Worm (Caenorhabditis elegans) whole organism, dauer: ENCODE data around the gene natc-2.

ENCODE experiments used
- unc-62 ChIP-seq: sonication (generic microtip); optimal IDR thresholded peaks from 2 replicates; lab custom pipeline; 2017; ENCODE audit warnings: missing biosample characterization, missing genetic modification reagents, missing genetic modification characterization

Gene natc-2

DNA sequence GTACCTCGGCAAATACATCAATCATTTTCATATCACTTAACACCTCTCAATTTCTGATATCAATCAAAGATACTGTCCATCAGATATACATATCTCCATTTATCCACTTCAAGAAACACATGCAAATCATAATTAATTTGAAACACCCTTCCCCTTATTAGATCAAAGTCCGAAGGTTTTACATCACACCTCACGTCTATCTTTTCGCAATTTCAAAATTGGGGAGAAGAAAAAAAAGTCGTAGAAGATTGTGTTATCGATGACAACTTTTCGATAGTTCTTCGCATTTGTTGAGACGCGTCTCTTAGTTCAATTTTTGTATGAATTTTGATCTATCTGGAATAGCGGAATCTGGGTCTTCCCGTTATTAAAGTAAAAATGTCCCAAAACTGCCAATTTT, 629 bp upstream of the natc-2 start:
- TF ChIP-seq unc-62 (GFP tag; lab: Kevin White, UChicago) = no peak

DNA sequence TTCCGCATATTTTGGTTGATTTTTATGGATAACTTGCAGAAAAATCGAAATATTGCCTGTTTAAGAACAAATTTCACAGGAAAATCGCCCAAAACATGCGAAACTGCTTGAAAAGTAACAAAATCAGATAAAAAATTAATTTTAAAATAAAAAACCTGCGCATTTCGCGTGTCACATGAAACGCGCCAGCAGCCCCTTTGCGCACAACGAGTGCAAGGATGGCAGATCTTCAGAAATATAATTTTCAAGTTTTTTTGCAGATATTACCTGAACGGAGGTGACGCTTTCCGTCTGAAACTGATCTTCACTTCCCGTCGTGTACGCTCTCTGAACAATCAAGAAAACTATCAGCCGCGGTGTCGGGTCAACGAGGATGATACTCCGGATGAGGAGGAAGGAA, 1.1 kb downstream of the natc-2 start:
- no peak for TF ChIP-seq unc-62 (GFP tag; lab: Kevin White, UChicago)

DNA sequence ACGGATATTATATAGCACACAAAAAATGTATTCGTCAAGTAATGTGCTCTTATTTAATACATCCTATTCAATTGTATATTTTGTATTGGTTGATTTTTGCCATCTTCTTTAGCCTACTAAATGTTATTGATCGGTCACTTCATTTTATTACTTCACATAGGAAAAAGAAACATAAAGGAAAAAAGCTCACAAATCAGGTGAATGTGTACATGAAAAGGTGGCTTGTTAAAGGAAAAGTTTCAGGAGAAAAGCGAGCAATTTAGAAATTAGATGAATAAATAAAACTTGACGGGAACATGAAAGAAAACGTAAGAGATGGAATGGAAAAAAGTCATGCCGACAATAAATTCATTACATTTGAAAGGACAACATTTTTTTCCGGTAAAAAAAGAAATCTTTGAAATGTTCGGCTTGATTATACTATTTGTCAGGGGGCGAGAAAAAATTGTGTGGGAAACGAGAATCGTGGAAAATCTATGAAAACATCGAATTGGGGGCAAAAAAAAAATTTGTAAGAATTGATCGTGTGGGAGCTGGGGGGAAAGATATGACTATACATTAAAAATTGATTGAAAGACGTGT, 1.6 kb downstream of the natc-2 start:
- no peak for TF ChIP-seq unc-62 (GFP tag; lab: Kevin White, UChicago)

DNA sequence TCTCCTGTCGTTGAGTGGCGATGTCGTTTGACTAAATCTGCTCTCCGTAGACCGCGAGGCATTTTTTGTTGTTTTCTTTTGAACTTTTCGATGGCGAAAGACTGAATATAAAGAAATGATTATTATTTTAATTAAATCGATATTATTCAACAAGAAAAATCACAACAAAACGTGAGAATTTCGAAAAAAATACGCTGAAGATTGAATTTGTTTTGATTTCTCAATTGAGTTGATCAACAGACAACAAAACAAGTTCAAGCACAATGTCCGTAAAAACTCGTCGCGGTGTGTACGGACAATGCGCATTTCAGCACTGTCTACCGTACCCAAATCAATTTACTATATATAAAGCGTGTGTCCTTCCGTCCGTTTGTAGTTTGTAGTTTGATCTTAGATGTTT, 4.1 kb downstream of the natc-2 start, which contains the start of gene B0238.9:
TSS of gene B0238.9 (minus strand) at position 101 of the 400 bp plus-strand sequence.
- no peak for TF ChIP-seq unc-62 (GFP tag; lab: Kevin White, UChicago)

DNA sequence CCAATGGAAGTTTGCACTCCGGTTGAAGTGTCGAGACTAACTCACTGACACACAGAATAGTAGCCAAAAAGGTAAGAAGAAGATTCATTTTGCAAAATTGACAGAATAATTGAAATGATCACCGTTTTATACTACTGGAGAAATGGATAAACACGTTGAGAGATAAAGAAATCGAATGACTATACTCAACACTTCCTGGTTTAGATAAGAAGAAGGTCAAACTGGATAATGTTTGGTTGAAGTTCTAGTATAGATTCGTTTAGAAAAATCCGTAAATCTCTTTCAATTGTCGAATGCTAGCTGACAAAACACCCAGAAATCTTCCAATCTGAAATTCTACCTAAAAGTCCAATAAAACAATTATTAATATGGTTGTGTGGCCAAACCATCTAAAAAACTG, 13.4 kb downstream of the natc-2 start, which contains the start of gene Y49G5A.1:
TSS of gene Y49G5A.1 (minus strand) at position 101 of the 400 bp plus-strand sequence.
- TF ChIP-seq unc-62 (GFP tag; lab: Kevin White, UChicago) = no peak

DNA sequence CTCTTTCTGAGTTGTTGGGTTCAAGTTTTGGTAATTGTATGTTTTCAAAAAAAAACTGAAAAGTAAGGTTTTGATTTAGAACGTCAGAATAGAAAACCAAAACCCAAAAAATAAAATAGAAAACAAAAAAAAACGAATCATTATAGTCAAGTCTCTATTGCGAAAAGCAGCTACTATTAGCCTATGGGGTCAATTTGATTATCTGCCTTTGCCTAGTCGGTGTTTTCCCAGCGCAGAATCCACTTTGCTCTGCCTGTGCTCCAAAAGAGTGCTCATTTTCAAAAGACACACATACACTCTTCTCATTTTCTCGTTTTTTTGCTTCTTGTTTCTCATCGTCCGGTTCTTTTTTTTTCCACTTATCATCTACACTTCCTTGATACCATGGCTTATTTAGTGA, 14.8 kb downstream of the natc-2 start:
- TF ChIP-seq unc-62 (GFP tag; lab: Kevin White, UChicago) = no peak

DNA sequence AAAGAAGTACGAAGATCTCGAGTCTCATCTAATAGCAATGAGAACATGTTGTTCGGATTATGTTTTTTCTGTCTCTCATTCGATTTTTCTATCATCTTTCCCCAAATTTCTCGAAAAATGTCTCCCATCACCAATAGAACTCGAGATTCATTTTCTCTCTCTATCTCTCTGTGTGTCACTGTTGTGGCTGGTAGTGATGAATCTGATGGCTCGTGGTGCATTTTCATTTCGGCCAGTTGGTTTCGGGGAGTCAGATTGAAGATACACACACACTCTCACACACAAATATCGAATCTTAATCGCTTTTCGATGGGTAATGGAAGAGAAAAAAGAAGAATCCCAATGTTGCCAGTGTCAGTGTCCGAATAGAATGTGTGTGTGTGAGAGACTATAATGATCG, 22.1 kb downstream of the natc-2 start:
- no peak for TF ChIP-seq unc-62 (GFP tag; lab: Kevin White, UChicago)

DNA sequence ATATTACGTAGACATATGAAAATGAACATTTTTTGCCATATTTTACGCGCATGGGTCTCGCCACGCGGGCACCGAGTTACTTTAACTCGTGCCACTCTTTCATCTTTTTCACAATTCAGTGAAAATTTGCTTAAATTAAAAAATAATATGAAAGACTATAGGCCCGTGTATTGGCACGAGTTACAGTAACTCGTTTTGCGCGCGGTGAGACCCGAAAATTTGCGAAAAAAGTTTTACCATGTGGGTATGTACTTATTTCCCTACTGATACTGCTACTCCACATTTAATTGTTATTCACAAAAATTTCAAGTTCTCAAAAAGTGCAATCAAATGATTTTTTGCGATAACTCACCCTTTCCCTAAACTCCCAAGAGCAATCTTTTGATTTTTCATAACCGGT, 23.9 kb downstream of the natc-2 start:
- TF ChIP-seq unc-62 (GFP tag; lab: Kevin White, UChicago) = no peak

DNA sequence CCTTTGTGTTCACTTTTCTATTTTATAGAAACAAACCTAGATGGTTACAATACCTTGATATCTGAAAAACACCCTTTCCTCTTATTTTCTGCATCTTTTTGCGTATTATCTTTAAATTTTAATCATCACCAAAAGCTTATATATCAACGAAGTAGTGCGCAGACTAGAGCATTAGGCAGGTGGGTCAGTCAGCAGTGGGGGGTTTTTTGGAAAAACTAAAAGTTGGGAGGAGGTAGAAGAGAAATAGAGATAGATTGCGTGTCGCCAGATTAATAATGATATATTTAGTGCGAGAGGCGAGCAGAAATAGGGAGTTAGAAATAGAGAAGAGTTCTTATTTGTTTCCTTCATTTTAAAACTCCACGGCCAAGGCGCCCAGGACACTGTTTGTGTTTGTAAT, 27.4 kb downstream of the natc-2 start:
- no peak for TF ChIP-seq unc-62 (GFP tag; lab: Kevin White, UChicago)

DNA sequence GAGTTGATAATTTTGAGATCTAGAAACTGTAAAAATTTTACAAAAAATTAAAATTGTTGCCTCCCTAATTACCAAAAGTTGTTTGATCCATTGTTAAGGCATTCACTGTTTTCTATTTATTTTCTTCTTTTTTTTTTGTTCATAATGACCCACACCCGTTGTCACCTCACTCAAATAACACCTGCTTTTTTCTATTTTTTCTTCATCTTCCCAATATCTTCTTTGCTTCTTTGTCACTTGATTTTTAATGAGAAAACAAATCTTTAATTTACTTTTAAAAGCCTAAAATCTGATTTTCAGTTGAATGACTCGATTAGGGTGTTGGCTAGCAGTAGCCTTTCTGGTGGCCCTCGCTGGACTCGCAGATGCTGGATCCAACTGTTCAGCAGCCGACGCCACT, 29.5 kb downstream of the natc-2 start, which contains the start of gene ncx-2:
TSS of gene ncx-2 (plus strand) at position 301 of the 400 bp plus-strand sequence.
- no peak for TF ChIP-seq unc-62 (GFP tag; lab: Kevin White, UChicago)

DNA sequence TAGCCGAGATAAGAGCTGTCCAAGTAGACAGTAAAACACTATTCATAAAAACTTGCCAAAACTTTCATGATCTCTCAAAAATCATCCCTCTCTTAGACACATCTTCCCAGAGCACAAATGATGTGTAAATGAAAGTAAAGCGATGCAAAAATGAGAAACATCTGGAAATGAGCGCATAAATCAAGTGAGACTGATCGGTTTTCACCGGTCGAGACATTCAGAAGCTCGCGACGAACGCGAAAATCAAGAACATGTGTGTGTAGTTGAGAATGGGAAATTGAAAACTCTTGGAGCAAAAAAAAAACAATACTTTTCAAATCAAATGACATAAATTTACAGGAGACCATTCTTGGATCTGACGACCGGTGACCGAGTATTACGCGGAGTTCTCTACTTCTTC, 30.5 kb downstream of the natc-2 start:
- TF ChIP-seq unc-62 (GFP tag; lab: Kevin White, UChicago) = no peak

DNA sequence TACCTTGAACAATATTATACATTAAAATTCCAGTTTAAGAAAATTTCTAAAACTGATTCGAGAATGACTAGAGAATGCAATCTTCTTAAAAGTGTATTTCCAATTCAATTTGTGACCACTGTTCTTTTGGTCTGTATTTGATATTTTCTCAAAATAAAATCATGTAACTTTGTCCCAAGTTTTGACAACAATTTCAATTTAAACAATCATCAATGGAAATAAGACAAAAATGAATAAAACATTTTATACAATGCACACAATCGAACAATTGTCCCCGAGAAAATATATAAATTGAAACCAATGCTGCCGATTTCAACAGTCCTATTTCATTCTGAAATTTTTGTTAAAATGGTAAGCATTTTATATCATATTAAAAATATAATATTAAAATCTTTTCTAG, 37.8 kb downstream of the natc-2 start, which contains the start of gene C10G8.4:
TSS of gene C10G8.4 (plus strand) at position 301 of the 400 bp plus-strand sequence.
- no peak for TF ChIP-seq unc-62 (GFP tag; lab: Kevin White, UChicago)

DNA sequence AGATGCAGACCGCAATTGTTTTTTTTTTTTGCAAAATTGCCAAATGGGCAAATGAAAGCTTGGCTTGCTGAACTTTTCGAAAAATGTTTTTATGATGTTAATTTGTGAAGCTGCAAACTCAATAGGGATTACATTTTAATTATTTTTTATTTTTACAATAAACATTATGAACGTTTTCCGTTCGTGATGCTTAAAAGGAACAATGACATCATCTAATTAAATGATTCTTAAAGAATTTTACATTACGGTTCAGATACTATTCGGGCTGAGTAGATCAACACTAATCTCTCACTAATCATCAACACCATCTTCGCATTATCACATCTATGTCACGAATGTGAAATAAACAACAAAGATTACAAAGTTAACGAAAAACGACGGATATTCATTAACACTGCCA, 38.6 kb downstream of the natc-2 start, which contains the start of gene C10G8.3:
TSS of gene C10G8.3 (plus strand) at position 301 of the 400 bp plus-strand sequence.
- no peak for TF ChIP-seq unc-62 (GFP tag; lab: Kevin White, UChicago)

DNA sequence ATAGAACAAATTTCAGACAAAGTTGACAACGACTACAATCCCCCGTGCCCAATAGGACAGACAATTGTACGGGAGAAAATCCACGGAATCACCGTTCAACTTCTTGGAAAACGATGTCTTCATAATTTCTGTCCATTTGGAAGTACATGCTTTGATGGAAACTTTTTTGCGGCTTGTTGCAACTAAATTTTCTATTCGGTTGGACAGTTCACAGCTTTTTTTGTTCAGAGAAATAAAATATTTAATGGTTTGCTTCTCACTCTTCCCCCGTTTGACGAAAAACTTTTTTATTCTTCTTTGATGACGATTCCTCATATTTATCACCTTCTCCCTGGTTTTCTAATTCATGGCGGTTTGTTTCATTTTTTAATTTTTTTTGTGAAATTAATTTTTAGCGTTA, 40.2 kb downstream of the natc-2 start, which contains the start of gene C10G8.2:
TSS of gene C10G8.2 (plus strand) at position 301 of the 400 bp plus-strand sequence.
- TF ChIP-seq unc-62 (GFP tag; lab: Kevin White, UChicago) = no peak

DNA sequence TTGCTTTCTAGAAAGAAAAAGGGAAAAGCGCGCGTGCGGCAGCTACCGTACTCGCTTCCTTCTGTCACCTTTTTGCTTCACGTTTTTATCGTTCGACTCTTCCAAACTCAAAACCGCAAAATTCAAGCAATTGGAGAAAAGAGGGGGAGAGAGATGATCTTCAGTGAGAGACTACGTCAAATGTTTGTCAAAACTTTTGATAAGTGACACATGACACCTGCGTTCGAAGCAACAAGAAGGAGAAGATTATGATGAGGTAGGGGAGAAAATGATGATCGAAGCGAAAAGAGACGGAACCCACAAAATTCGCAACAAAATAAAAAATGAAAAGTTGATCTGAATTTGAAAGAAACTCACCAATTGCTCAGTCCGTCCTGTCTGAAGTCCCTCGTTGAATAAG, 44.5 kb downstream of the natc-2 start:
- no peak for TF ChIP-seq unc-62 (GFP tag; lab: Kevin White, UChicago)

DNA sequence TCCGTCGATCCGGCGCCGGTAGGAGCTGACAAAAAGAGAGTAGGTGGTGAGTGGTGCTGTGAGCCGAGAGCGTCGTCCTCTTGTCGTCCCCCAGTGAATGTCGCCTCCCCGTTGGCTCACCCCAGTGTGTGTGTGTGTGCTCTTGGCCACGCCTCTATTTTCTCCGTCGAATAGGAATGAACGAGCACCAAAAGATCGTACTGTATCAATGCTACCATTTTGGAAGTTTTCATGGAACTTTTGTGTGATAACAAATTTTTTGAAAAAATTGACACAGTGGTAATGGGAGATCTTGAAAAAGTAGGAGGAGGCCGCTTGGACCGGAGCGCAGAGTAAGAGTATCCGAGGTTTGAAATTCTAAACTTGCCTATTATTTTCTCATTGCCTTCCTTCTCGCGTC, 45.6 kb downstream of the natc-2 start, which contains the start of gene ceh-34:
TSS of gene ceh-34 (minus strand) at position 101 of the 400 bp plus-strand sequence.
- no peak for TF ChIP-seq unc-62 (GFP tag; lab: Kevin White, UChicago)

DNA sequence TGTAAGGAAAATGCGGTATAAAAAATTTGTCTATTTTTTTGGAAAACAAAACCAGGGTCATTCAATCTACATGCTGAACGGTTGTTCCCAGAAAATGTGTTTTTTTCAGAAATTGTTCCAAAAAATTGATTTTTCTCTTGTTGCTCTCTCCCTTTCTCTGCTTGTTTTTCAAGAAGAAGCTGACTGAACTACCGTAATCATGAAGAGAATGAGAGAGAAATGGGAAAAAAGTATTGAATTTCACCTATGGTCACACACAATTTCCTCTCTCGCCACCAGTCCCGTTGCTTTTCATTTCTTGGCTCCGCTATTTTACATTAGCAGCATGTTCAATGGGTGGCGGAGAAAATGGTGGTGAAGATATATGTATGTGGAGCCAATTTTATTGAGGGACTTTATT, 48.9 kb downstream of the natc-2 start:
- no peak for TF ChIP-seq unc-62 (GFP tag; lab: Kevin White, UChicago)
